Fruit fly (Drosophila melanogaster) whole organism: Measurements from ENCODE around the gene CG7168.

Source experiments
- CG8478 ChIP-seq: fragments of >200 bp; optimal IDR thresholded peaks from 2 replicates; lab custom pipeline; 2018; ENCODE audit warnings: inconsistent platforms
- EcR ChIP-seq, 2 experiments: fragments of >200 bp; optimal IDR thresholded peaks; 2 replicates each; lab custom pipeline; 2017; ENCODE audit warnings: missing biosample characterization in 2 of 2, missing genetic modification characterization in 2 of 2, missing genetic modification reagents in 2 of 2
- psq ChIP-seq: fragments of >200 bp; optimal IDR thresholded peaks from 2 replicates; lab custom pipeline; 2017

DNA sequence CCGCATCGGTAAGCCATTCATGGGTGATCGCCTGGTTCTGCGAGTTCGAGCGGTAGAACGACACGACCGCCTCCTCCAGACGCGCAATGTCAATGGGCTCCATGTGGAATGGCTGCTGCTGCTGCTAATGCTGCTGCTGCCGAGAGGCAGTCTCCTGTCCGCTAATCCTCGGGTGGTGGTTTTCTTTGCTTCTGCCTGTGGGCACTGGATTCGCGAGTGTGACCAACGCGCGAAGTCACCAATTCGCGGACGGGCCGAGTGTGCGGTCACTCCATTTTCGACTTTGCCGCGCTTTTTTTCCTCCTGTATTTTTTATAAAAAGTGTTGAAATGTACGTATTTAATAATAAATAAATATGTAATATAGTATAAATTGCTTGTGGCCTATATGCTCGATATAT is 42.6 kb downstream of the CG7168 start, which contains the start of gene cdm:
- TF ChIP-seq EcR (GFP tag; optimal IDR thresholded peaks at IDR 0.05; lab: Kevin White, UChicago) = no peak
- no peak for TF ChIP-seq psq (lab: Kevin White, UChicago)
- TF ChIP-seq CG8478 (lab: Kevin White, UChicago) = no peak
